Worm (Caenorhabditis elegans): ENCODE measurements around the gene rpc-25.

Gene rpc-25

ce11 chrV:10224619-10225018 lies 18.2 kb upstream of the rpc-25 start:
- TF ChIP-seq fos-1 (tag; optimal IDR thresholded peaks at IDR 0.05) (peak; percentile 60), R02D3.7 (tag; optimal IDR thresholded peaks at IDR 0.05) (no peak)

ce11 chrV:10222007-10222406 lies 15.6 kb upstream of the rpc-25 start, which contains the start of gene C12D8.20:
C12D8.20 (plus strand) TSS chrV:10222307.
- no peak for TF ChIP-seq nhr-10 (tag; optimal IDR thresholded peaks at IDR 0.05)
- TF ChIP-seq elt-3 (tag; optimal IDR thresholded peaks at IDR 0.05) = no peak
- no peak for TF ChIP-seq ztf-11 (tag; optimal IDR thresholded peaks at IDR 0.05)
- no peak for TF ChIP-seq lsy-2 (tag; optimal IDR thresholded peaks at IDR 0.05)

ce11 chrV:10221317-10221716 lies 14.9 kb upstream of the rpc-25 start, which contains the start of the genes fipr-5 and fipr-9:
fipr-5 (minus strand) TSS chrV:10221417.
fipr-9 (plus strand) TSS chrV:10221662.
- TF ChIP-seq nhr-11 (tag; optimal IDR thresholded peaks at IDR 0.05) (no peak), blmp-1 (tag; optimal IDR thresholded peaks at IDR 0.05; ENCODE audit: insufficient read depth) (no peak), nhr-25 (tag; optimal IDR thresholded peaks at IDR 0.05) (no peak), nhr-129 (tag; optimal IDR thresholded peaks at IDR 0.05) (no peak), elt-3 (tag; optimal IDR thresholded peaks at IDR 0.05) (no peak), ztf-11 (tag; optimal IDR thresholded peaks at IDR 0.05) (no peak), peb-1 (tag; optimal IDR thresholded peaks at IDR 0.05) (no peak), C34F6.9 (tag; optimal IDR thresholded peaks at IDR 0.05) (no peak), ceh-82 (tag; optimal IDR thresholded peaks at IDR 0.05) (no peak), lin-13 (GFP tag; optimal IDR thresholded peaks at IDR 0.05) (no peak), lin-39 (tag; optimal IDR thresholded peaks at IDR 0.05) (no peak), mdl-1 (tag; optimal IDR thresholded peaks at IDR 0.05) (no peak)

- TF ChIP-seq ztf-11 (tag; optimal IDR thresholded peaks at IDR 0.05) (no peak), C34F6.9 (tag; optimal IDR thresholded peaks at IDR 0.05) (no peak), mab-5 (tag; optimal IDR thresholded peaks at IDR 0.05) (no peak), nhr-10 (tag; optimal IDR thresholded peaks at IDR 0.05) (no peak), F13H6.1 (tag; optimal IDR thresholded peaks at IDR 0.05) (no peak)
Measured at ce11 chrV:10220605-10221004, 14.2 kb upstream of the rpc-25 start, which contains the start of gene C12D8.13. C12D8.13 (minus strand) TSS chrV:10220705.

- TF ChIP-seq ama-1 (optimal IDR thresholded peaks at IDR 0.05) = no peak
- TF ChIP-seq sma-3 (GFP tag; optimal IDR thresholded peaks at IDR 0.05) = no peak
- no peak for TF ChIP-seq unc-62 (GFP tag; optimal IDR thresholded peaks at IDR 0.05)
- TF ChIP-seq snpc-4 (tag; optimal IDR thresholded peaks at IDR 0.05) = no peak
- no peak for TF ChIP-seq ceh-82 (tag; optimal IDR thresholded peaks at IDR 0.05)
- no peak for TF ChIP-seq lin-39 (tag; optimal IDR thresholded peaks at IDR 0.05)
- no peak for TF ChIP-seq nhr-10 (tag; optimal IDR thresholded peaks at IDR 0.05)
- no peak for TF ChIP-seq sma-9 (GFP tag; optimal IDR thresholded peaks at IDR 0.05)
- TF ChIP-seq sma-9 (tag; optimal IDR thresholded peaks at IDR 0.05) = no peak
- TF ChIP-seq lin-13 (GFP tag; optimal IDR thresholded peaks at IDR 0.05) = no peak
- no peak for TF ChIP-seq F13H6.1 (tag; optimal IDR thresholded peaks at IDR 0.05)
- TF ChIP-seq lin-11 (tag; optimal IDR thresholded peaks at IDR 0.05) = no peak
- TF ChIP-seq crh-2 (tag; optimal IDR thresholded peaks at IDR 0.05) = no peak
- no peak for TF ChIP-seq nhr-129 (tag; optimal IDR thresholded peaks at IDR 0.05)
- TF ChIP-seq nhr-12 (tag; optimal IDR thresholded peaks at IDR 0.05) = no peak
- TF ChIP-seq zag-1 (tag; optimal IDR thresholded peaks at IDR 0.05) = no peak
Measured at ce11 chrV:10216724-10217123, 10.3 kb upstream of the rpc-25 start, which contains the start of gene ZK856.14. ZK856.14 (plus strand) TSS chrV:10217024.

- TF ChIP-seq sem-4 (tag; optimal IDR thresholded peaks at IDR 0.05) (no peak), sma-3 (GFP tag; optimal IDR thresholded peaks at IDR 0.05) (no peak), alr-1 (tag; optimal IDR thresholded peaks at IDR 0.05) (no peak), ztf-1 (GFP tag; conservative IDR thresholded peaks at IDR 0.05) (no peak), nhr-11 (tag; optimal IDR thresholded peaks at IDR 0.05) (no peak), aly-2 (tag; optimal IDR thresholded peaks at IDR 0.05) (no peak), gmeb-1 (tag; optimal IDR thresholded peaks at IDR 0.05) (no peak), nhr-10 (tag; optimal IDR thresholded peaks at IDR 0.05) (no peak), zag-1 (tag; optimal IDR thresholded peaks at IDR 0.05) (no peak), mab-5 (tag; optimal IDR thresholded peaks at IDR 0.05) (no peak)
Measured at ce11 chrV:10212627-10213026, 6.2 kb upstream of the rpc-25 start, which contains the start of gene hpo-40. hpo-40 (plus strand) TSS chrV:10212927.

Data from whole organism, L2 larva.